Fruit fly (Drosophila melanogaster) whole organism, embryonic: ENCODE results near the gene sinu.

ENCODE experiments used
- Adf1 ChIP-seq: fragments of 200-800 bp; sonication (Bioruptor generic); IDR thresholded peaks from 2 replicates; pipeline ENCODE4 v1.3.6; 2022; ENCODE audit warnings: missing biosample characterization, missing genetic modification characterization
- Atf6 ChIP-seq: fragments of 200-800 bp; sonication (Bioruptor generic); IDR thresholded peaks from 2 replicates; pipeline ENCODE4 v1.3.6; 2022; ENCODE audit warnings: missing biosample characterization, missing genetic modification characterization
- CG10543 ChIP-seq: fragments of 200-800 bp; sonication (Bioruptor generic); optimal IDR thresholded peaks from 3 replicates; lab custom pipeline; 2017; ENCODE audit warnings: missing biosample characterization, mild to moderate bottlenecking, missing genetic modification characterization, moderate library complexity
- CG12659 ChIP-seq: fragments of 200-800 bp; sonication (Bioruptor generic); optimal IDR thresholded peaks from 3 replicates; lab custom pipeline; 2017; ENCODE audit warnings: mild to moderate bottlenecking, missing biosample characterization, missing genetic modification reagents, missing genetic modification characterization
- CG14014 ChIP-seq: fragments of 200-800 bp; sonication (Bioruptor generic); IDR thresholded peaks from 2 replicates; pipeline ENCODE4 v1.3.6; 2022; ENCODE audit warnings: missing biosample characterization, missing genetic modification characterization
- CG15011 ChIP-seq: fragments of 200-800 bp; sonication (Bioruptor generic); optimal IDR thresholded peaks from 3 replicates; lab custom pipeline; 2018; ENCODE audit warnings: missing biosample characterization, mild to moderate bottlenecking, missing genetic modification characterization
- CG15073 ChIP-seq: fragments of 200-800 bp; sonication (Bioruptor generic); optimal IDR thresholded peaks from 2 replicates; lab custom pipeline; 2016; ENCODE audit warnings: missing biosample characterization, missing genetic modification characterization
- CG1529 ChIP-seq: fragments of 200-800 bp; sonication (Bioruptor generic); optimal IDR thresholded peaks from 3 replicates; lab custom pipeline; 2018; ENCODE audit warnings: missing biosample characterization, missing genetic modification characterization
- CG15514 ChIP-seq: fragments of 200-800 bp; sonication (Bioruptor generic); optimal IDR thresholded peaks from 3 replicates; lab custom pipeline; 2017; ENCODE audit warnings: missing biosample characterization, missing genetic modification characterization, mild to moderate bottlenecking, moderate library complexity, missing genetic modification reagents
- CG18764 ChIP-seq: fragments of 200-800 bp; sonication (Bioruptor generic); optimal IDR thresholded peaks from 3 replicates; lab custom pipeline; 2016; ENCODE audit warnings: missing biosample characterization, missing genetic modification characterization
- CG2712 ChIP-seq: fragments of 200-800 bp; optimal IDR thresholded peaks from 3 replicates; lab custom pipeline; 2019; ENCODE audit warnings: missing biosample characterization, mild to moderate bottlenecking, missing genetic modification characterization, moderate library complexity
- CG3163 ChIP-seq: fragments of 200-800 bp; sonication (Bioruptor generic); optimal IDR thresholded peaks from 3 replicates; lab custom pipeline; 2016; ENCODE audit warnings: missing biosample characterization, missing genetic modification characterization
- CG32532 ChIP-seq: fragments of 200-800 bp; sonication (Bioruptor generic); IDR thresholded peaks from 2 replicates; pipeline ENCODE4 v1.3.6; 2022; ENCODE audit warnings: missing biosample characterization, missing genetic modification characterization
- CG34376 ChIP-seq: fragments of 200-800 bp; sonication (Bioruptor generic); optimal IDR thresholded peaks from 2 replicates; lab custom pipeline; 2018; ENCODE audit warnings: missing biosample characterization, mild to moderate bottlenecking, missing genetic modification characterization
- CG4424 ChIP-seq: fragments of 200-800 bp; sonication (Bioruptor generic); optimal IDR thresholded peaks from 3 replicates; lab custom pipeline; 2016; ENCODE audit warnings: missing biosample characterization, missing genetic modification characterization
- CG4730 ChIP-seq: fragments of 200-800 bp; sonication (Bioruptor generic); IDR thresholded peaks from 2 replicates; pipeline ENCODE4 v1.3.6; 2022; ENCODE audit warnings: missing biosample characterization, missing genetic modification characterization
- CG5245 ChIP-seq: fragments of 200-800 bp; sonication (Bioruptor generic); optimal IDR thresholded peaks from 3 replicates; lab custom pipeline; 2016; ENCODE audit warnings: missing biosample characterization, missing genetic modification characterization
- CG7372 ChIP-seq: fragments of 200-800 bp; sonication (Bioruptor generic); IDR thresholded peaks from 2 replicates; pipeline ENCODE4 v1.3.6; 2022; ENCODE audit warnings: missing biosample characterization, missing genetic modification characterization
- CG9797 ChIP-seq: fragments of 200-800 bp; sonication (Bioruptor generic); optimal IDR thresholded peaks from 3 replicates; lab custom pipeline; 2018; ENCODE audit warnings: missing biosample characterization, mild to moderate bottlenecking, missing genetic modification characterization
- CrebB ChIP-seq: fragments of 200-800 bp; sonication (Bioruptor generic); optimal IDR thresholded peaks from 3 replicates; lab custom pipeline; 2018; ENCODE audit warnings: missing biosample characterization, mild to moderate bottlenecking, missing genetic modification characterization
- Doc2 ChIP-seq: fragments of 200-800 bp; sonication (Bioruptor generic); IDR thresholded peaks from 2 replicates; pipeline ENCODE4 v1.3.6; 2022; ENCODE audit warnings: missing biosample characterization, missing genetic modification characterization
- Hey ChIP-seq: fragments of 200-800 bp; sonication (Bioruptor generic); optimal IDR thresholded peaks from 3 replicates; lab custom pipeline; 2018; ENCODE audit warnings: missing biosample characterization, mild to moderate bottlenecking, missing genetic modification characterization
- Hsf ChIP-seq: fragments of 200-800 bp; sonication (Bioruptor generic); optimal IDR thresholded peaks from 3 replicates; lab custom pipeline; 2016; ENCODE audit warnings: missing biosample characterization, missing genetic modification characterization
- Jarid2 ChIP-seq: fragments of 200-800 bp; sonication (Bioruptor generic); optimal IDR thresholded peaks from 3 replicates; lab custom pipeline; 2017; ENCODE audit warnings: mild to moderate bottlenecking, missing biosample characterization, missing genetic modification reagents, missing genetic modification characterization
- Lhr ChIP-seq: fragments of 200-800 bp; sonication (Bioruptor generic); optimal IDR thresholded peaks from 3 replicates; lab custom pipeline; 2017; ENCODE audit warnings: mild to moderate bottlenecking, missing biosample characterization, missing genetic modification reagents, missing genetic modification characterization
- Opbp ChIP-seq: fragments of 200-800 bp; sonication (Bioruptor generic); IDR thresholded peaks from 3 replicates; pipeline ENCODE4 v1.3.6; 2022; ENCODE audit warnings: missing biosample characterization, missing genetic modification characterization; ENCODE audit not compliant: partially characterized antibody
- Ssrp ChIP-seq: fragments of 200-800 bp; sonication (Bioruptor generic); optimal IDR thresholded peaks from 2 replicates; lab custom pipeline; 2018; ENCODE audit warnings: missing biosample characterization, mild to moderate bottlenecking, missing genetic modification characterization, moderate library complexity
- ac ChIP-seq: fragments of 200-800 bp; sonication (Bioruptor generic); optimal IDR thresholded peaks from 3 replicates; lab custom pipeline; 2017; ENCODE audit warnings: missing biosample characterization, mild to moderate bottlenecking, missing genetic modification characterization
- bigmax ChIP-seq: fragments of 200-800 bp; sonication (Bioruptor generic); optimal IDR thresholded peaks from 2 replicates; lab custom pipeline; 2018; ENCODE audit warnings: missing biosample characterization, mild to moderate bottlenecking, missing genetic modification characterization
- bsh ChIP-seq, 2 experiments: fragments of 200-800 bp; sonication (Bioruptor generic); optimal IDR thresholded peaks; 2 replicates each; lab custom pipeline; 2017 to 2018; ENCODE audit warnings: mild to moderate bottlenecking in 2 of 2, missing biosample characterization in 2 of 2, missing genetic modification characterization in 2 of 2, moderate library complexity in 1 of 2
- cwo ChIP-seq: fragments of 200-800 bp; sonication (Bioruptor generic); optimal IDR thresholded peaks from 3 replicates; lab custom pipeline; 2017; ENCODE audit warnings: missing biosample characterization, missing genetic modification characterization, mild to moderate bottlenecking, moderate library complexity, missing genetic modification reagents
- ems ChIP-seq: fragments of 200-800 bp; sonication (Bioruptor generic); optimal IDR thresholded peaks from 3 replicates; lab custom pipeline; 2016; ENCODE audit warnings: missing biosample characterization, missing genetic modification characterization
- exex ChIP-seq: fragments of 200-800 bp; sonication (Bioruptor generic); optimal IDR thresholded peaks from 4 replicates; lab custom pipeline; 2018; ENCODE audit warnings: missing biosample characterization, mild to moderate bottlenecking, missing genetic modification characterization, moderate library complexity
- gce ChIP-seq: fragments of 200-800 bp; sonication (Bioruptor generic); IDR thresholded peaks from 3 replicates; pipeline ENCODE4 v1.3.6; 2022; ENCODE audit warnings: missing biosample characterization, missing genetic modification characterization
- grn ChIP-seq: fragments of 200-800 bp; sonication (Bioruptor generic); optimal IDR thresholded peaks from 3 replicates; lab custom pipeline; 2017; ENCODE audit warnings: missing biosample characterization, missing genetic modification characterization
- hth ChIP-seq: fragments of >200 bp; optimal IDR thresholded peaks from 2 replicates; lab custom pipeline; 2017; ENCODE audit warnings: inconsistent platforms
- ind ChIP-seq: fragments of 200-800 bp; sonication (Bioruptor generic); optimal IDR thresholded peaks from 3 replicates; lab custom pipeline; 2016; ENCODE audit warnings: missing biosample characterization, missing genetic modification characterization
- insv ChIP-seq, 2 experiments: fragments of 200-800 bp; sonication (Bioruptor generic); optimal IDR thresholded peaks; 3 replicates each; lab custom pipeline; 2016 to 2018; ENCODE audit warnings: missing biosample characterization in 2 of 2, missing genetic modification characterization in 2 of 2
- lmd ChIP-seq: fragments of 200-800 bp; sonication (Bioruptor generic); IDR thresholded peaks from 2 replicates; pipeline ENCODE4 v1.3.6; 2022; ENCODE audit warnings: missing biosample characterization, missing genetic modification characterization
- odd ChIP-seq: fragments of 200-800 bp; sonication (Bioruptor generic); optimal IDR thresholded peaks from 2 replicates; lab custom pipeline; 2017; ENCODE audit warnings: missing biosample characterization, mild to moderate bottlenecking, missing genetic modification characterization
- pfk ChIP-seq: fragments of 200-800 bp; sonication (Bioruptor generic); optimal IDR thresholded peaks from 2 replicates; lab custom pipeline; 2018; ENCODE audit warnings: missing biosample characterization, mild to moderate bottlenecking, missing genetic modification characterization, moderate library complexity
- pho ChIP-seq: fragments of 200-800 bp; sonication (Bioruptor generic); optimal IDR thresholded peaks from 2 replicates; lab custom pipeline; 2016; ENCODE audit warnings: missing biosample characterization, missing genetic modification characterization
- prd ChIP-seq, 3 experiments: fragments of >200 bp in 2 of 3; fragments of 200-800 bp in 1 of 3; sonication (Bioruptor generic) in 1 of 3; optimal IDR thresholded peaks in 2 of 3; IDR thresholded peaks in 1 of 3; 2 replicates in 2 of 3; 3 replicates in 1 of 3; pipeline versions ENCODE4 v1.3.6 to Lab custom; 2017 to 2022; ENCODE audit warnings: missing biosample characterization in 1 of 3, missing genetic modification characterization in 1 of 3
- ro ChIP-seq: fragments of 200-800 bp; sonication (Bioruptor generic); IDR thresholded peaks from 2 replicates; pipeline ENCODE4 v1.3.6; 2022; ENCODE audit warnings: missing biosample characterization, missing genetic modification characterization
- salm ChIP-seq: fragments of 200-800 bp; sonication (Bioruptor generic); optimal IDR thresholded peaks from 2 replicates; lab custom pipeline; 2018; ENCODE audit warnings: missing biosample characterization, mild to moderate bottlenecking, missing genetic modification characterization
- sens-2 ChIP-seq: fragments of 200-800 bp; sonication (Bioruptor generic); IDR thresholded peaks from 2 replicates; pipeline ENCODE4 v1.3.6; 2022; ENCODE audit warnings: missing biosample characterization, missing genetic modification characterization
- zf30C ChIP-seq: fragments of 200-800 bp; sonication (Bioruptor generic); optimal IDR thresholded peaks from 3 replicates; lab custom pipeline; 2018; ENCODE audit warnings: missing biosample characterization, mild to moderate bottlenecking, missing genetic modification characterization

Gene sinu

dm6 chr3L:5594163-5594715, 32.8 kb upstream of the sinu start:
- TF ChIP-seq sens-2 (GFP tag; lab: Robert Waterston, UW) (peak; percentile 59; the same call in 1 of the 2 replicates), exex (tag; lab: Kevin White, UChicago) (peak; percentile 95), cwo (GFP tag; lab: Kevin White, UChicago) (peak; percentile 95), grn (GFP tag; lab: Kevin White, UChicago) (peak; percentile 56), CG34376 (GFP tag; lab: Kevin White, UChicago) (peak; percentile 16), Adf1 (GFP tag; lab: Robert Waterston, UW) (no peak)

- no peak for TF ChIP-seq salm
- no peak for TF ChIP-seq CG10543
- TF ChIP-seq Doc2 = no peak
- no peak for TF ChIP-seq CG4424
- no peak for TF ChIP-seq hth (lab: Kevin White, UChicago)
- TF ChIP-seq gce = no peak
- no peak for TF ChIP-seq CG2712 (tag; lab: Kevin White, UChicago)
- no peak for TF ChIP-seq CG18764
- no peak for TF ChIP-seq Opbp (GFP tag; lab: Robert Waterston, UW)
- TF ChIP-seq bigmax (GFP tag; lab: Kevin White, UChicago) = no peak
Measured at dm6 chr3L:5592437-5592836, 31.0 kb upstream of the sinu start, which contains the start of gene spo. spo (minus strand) TSS chr3L:5592571.

- TF ChIP-seq CG3163 (GFP tag; lab: Kevin White, UChicago) (peak; percentile 49), CG15011 (GFP tag; lab: Kevin White, UChicago) (no peak), Hsf (peak; percentile 93), pfk (GFP tag; lab: Kevin White, UChicago) (no peak), zf30C (GFP tag; lab: Kevin White, UChicago) (peak; percentile 84), insv (GFP tag; optimal IDR thresholded peaks at IDR 0.05; lab: Kevin White, UChicago) (peak in 1 of 2 experiments; percentile 43), Ssrp (tag; lab: Kevin White, UChicago) (peak; percentile 87), CG15514 (peak; percentile 90), bsh (GFP tag; optimal IDR thresholded peaks at IDR 0.05; lab: Kevin White, UChicago) (peak in 1 of 2 experiments; percentile 80), CG4730 (GFP tag; lab: Robert Waterston, UW) (peak; percentile 85), CG5245 (GFP tag; lab: Kevin White, UChicago) (peak; percentile 66), CG10543 (no peak), Hey (tag; lab: Kevin White, UChicago) (no peak), CG7372 (peak; percentile 89), ind (peak; percentile 92), CG32532 (peak; percentile 93), Atf6 (peak; percentile 80), CG9797 (GFP tag; lab: Kevin White, UChicago) (peak; percentile 85), lmd (GFP tag; lab: Robert Waterston, UW) (peak; percentile 94), CG1529 (peak; percentile 21), Lhr (GFP tag; lab: Kevin White, UChicago) (peak; percentile 84), CG15073 (GFP tag; lab: Kevin White, UChicago) (no peak), ems (GFP tag; lab: Kevin White, UChicago) (peak; percentile 88), pho (GFP tag; lab: Kevin White, UChicago) (peak; percentile 93), odd (GFP tag; lab: Kevin White, UChicago) (no peak), CrebB (peak; percentile 52), Opbp (GFP tag; lab: Robert Waterston, UW) (peak; percentile 74), prd (optimal IDR thresholded peaks at IDR 0.05; lab: Kevin White, UChicago) (no peak), prd (GFP tag; IDR thresholded peaks at IDR 0.05; lab: Robert Waterston, UW) (peak; percentile 96), CG12659 (GFP tag; lab: Kevin White, UChicago) (peak; percentile 85), Jarid2 (peak; percentile 37), CG18764 (peak; percentile 78), ac (GFP tag; lab: Kevin White, UChicago) (no peak), CG14014 (GFP tag; lab: Robert Waterston, UW) (peak; percentile 91), ro (GFP tag; lab: Robert Waterston, UW) (peak; percentile 67)
Measured at dm6 chr3L:5583295-5583707, 21.9 kb upstream of the sinu start.
